Fruit fly (Drosophila melanogaster) whole organism, embryonic: ENCODE data around the gene Cadps.

Source experiments
- B-H2 ChIP-seq: fragments of 200-800 bp; sonication (Bioruptor generic); optimal IDR thresholded peaks from 2 replicates; lab custom pipeline; 2018; ENCODE audit warnings: missing biosample characterization, mild to moderate bottlenecking, missing genetic modification characterization
- BEAF-32 ChIP-seq: fragments of 200-800 bp; sonication (Bioruptor generic); optimal IDR thresholded peaks from 3 replicates; lab custom pipeline; 2017; ENCODE audit warnings: missing biosample characterization, missing genetic modification characterization, mild to moderate bottlenecking, moderate library complexity, missing genetic modification reagents
- CG1024 ChIP-seq: fragments of 200-800 bp; sonication (Bioruptor generic); IDR thresholded peaks from 2 replicates; pipeline ENCODE4 v1.3.6; 2022; ENCODE audit warnings: missing biosample characterization, missing genetic modification characterization
- CG11723 ChIP-seq: fragments of 200-800 bp; sonication (Bioruptor generic); optimal IDR thresholded peaks from 2 replicates; lab custom pipeline; 2017; ENCODE audit warnings: missing biosample characterization, mild to moderate bottlenecking, missing genetic modification characterization
- CG12155 ChIP-seq: fragments of 200-800 bp; sonication (Bioruptor generic); optimal IDR thresholded peaks from 3 replicates; lab custom pipeline; 2016; ENCODE audit warnings: missing biosample characterization, missing genetic modification characterization
- CG12659 ChIP-seq: fragments of 200-800 bp; sonication (Bioruptor generic); optimal IDR thresholded peaks from 3 replicates; lab custom pipeline; 2017; ENCODE audit warnings: mild to moderate bottlenecking, missing biosample characterization, missing genetic modification reagents, missing genetic modification characterization
- CG13424 ChIP-seq: fragments of 200-800 bp; sonication (Bioruptor generic); optimal IDR thresholded peaks from 2 replicates; lab custom pipeline; 2019; ENCODE audit warnings: missing biosample characterization, mild to moderate bottlenecking, missing genetic modification characterization, moderate library complexity
- CG14050 ChIP-seq: fragments of 200-800 bp; sonication (Bioruptor generic); IDR thresholded peaks from 3 replicates; pipeline ENCODE4 v1.3.6; 2022; ENCODE audit warnings: missing biosample characterization, missing genetic modification characterization
- CG15514 ChIP-seq: fragments of 200-800 bp; sonication (Bioruptor generic); optimal IDR thresholded peaks from 3 replicates; lab custom pipeline; 2017; ENCODE audit warnings: missing biosample characterization, missing genetic modification characterization, mild to moderate bottlenecking, moderate library complexity, missing genetic modification reagents
- CG15696 ChIP-seq: fragments of 200-800 bp; sonication (Bioruptor generic); optimal IDR thresholded peaks from 2 replicates; lab custom pipeline; 2019; ENCODE audit warnings: missing biosample characterization, mild to moderate bottlenecking, missing genetic modification characterization, moderate library complexity
- CG1603 ChIP-seq: fragments of 200-800 bp; sonication (Bioruptor generic); optimal IDR thresholded peaks from 2 replicates; lab custom pipeline; 2019; ENCODE audit warnings: missing biosample characterization, mild to moderate bottlenecking, missing genetic modification characterization, moderate library complexity
- CG17361 ChIP-seq: fragments of 200-800 bp; sonication (Bioruptor generic); IDR thresholded peaks from 3 replicates; pipeline ENCODE4 v1.3.6; 2022; ENCODE audit warnings: missing biosample characterization, missing genetic modification characterization
- CG17802 ChIP-seq: fragments of 200-800 bp; sonication (Bioruptor generic); optimal IDR thresholded peaks from 2 replicates; lab custom pipeline; 2018; ENCODE audit warnings: missing biosample characterization, mild to moderate bottlenecking, missing genetic modification characterization, moderate library complexity
- CG2116 ChIP-seq: fragments of 200-800 bp; sonication (Bioruptor generic); optimal IDR thresholded peaks from 3 replicates; lab custom pipeline; 2018; ENCODE audit warnings: missing biosample characterization, mild to moderate bottlenecking, missing genetic modification characterization
- CG30020 ChIP-seq: fragments of 200-800 bp; optimal IDR thresholded peaks from 2 replicates; lab custom pipeline; 2019; ENCODE audit warnings: missing biosample characterization, mild to moderate bottlenecking, missing genetic modification characterization, moderate library complexity
- CG3995 ChIP-seq: fragments of 200-800 bp; sonication (Bioruptor generic); optimal IDR thresholded peaks from 3 replicates; lab custom pipeline; 2016; ENCODE audit warnings: missing biosample characterization, missing genetic modification characterization
- CG4617 ChIP-seq: fragments of 200-800 bp; sonication (Bioruptor generic); optimal IDR thresholded peaks from 3 replicates; lab custom pipeline; 2016; ENCODE audit warnings: missing biosample characterization, missing genetic modification characterization, borderline replicate concordance
- CG9797 ChIP-seq: fragments of 200-800 bp; sonication (Bioruptor generic); optimal IDR thresholded peaks from 3 replicates; lab custom pipeline; 2018; ENCODE audit warnings: missing biosample characterization, mild to moderate bottlenecking, missing genetic modification characterization
- D19A ChIP-seq: fragments of 200-800 bp; optimal IDR thresholded peaks from 3 replicates; lab custom pipeline; 2019; ENCODE audit warnings: missing biosample characterization, mild to moderate bottlenecking, missing genetic modification characterization, moderate library complexity
- Ets65A ChIP-seq: fragments of 200-800 bp; sonication (Bioruptor generic); peaks from one replicate; lab custom pipeline; 2016; ENCODE audit warnings: missing biosample characterization, missing genetic modification characterization
- Ets97D ChIP-seq: fragments of 200-800 bp; sonication (Bioruptor generic); optimal IDR thresholded peaks from 3 replicates; lab custom pipeline; 2016; ENCODE audit warnings: missing biosample characterization, missing genetic modification characterization
- Gsc ChIP-seq: fragments of 200-800 bp; sonication (Bioruptor generic); IDR thresholded peaks from 2 replicates; pipeline ENCODE4 v1.3.6; 2022; ENCODE audit warnings: missing biosample characterization, missing genetic modification characterization
- HLH54F ChIP-seq: fragments of 200-800 bp; sonication (Bioruptor generic); optimal IDR thresholded peaks from 3 replicates; lab custom pipeline; 2016; ENCODE audit warnings: missing biosample characterization, missing genetic modification characterization
- Lhr ChIP-seq: fragments of 200-800 bp; sonication (Bioruptor generic); optimal IDR thresholded peaks from 3 replicates; lab custom pipeline; 2017; ENCODE audit warnings: mild to moderate bottlenecking, missing biosample characterization, missing genetic modification reagents, missing genetic modification characterization
- MBD-R2 ChIP-seq: fragments of 200-800 bp; sonication (Bioruptor generic); IDR thresholded peaks from 2 replicates; pipeline ENCODE4 v1.3.6; 2022; ENCODE audit warnings: missing biosample characterization, missing genetic modification characterization
- Med ChIP-seq: fragments of 200-800 bp; sonication (Bioruptor generic); peaks from one replicate; lab custom pipeline; 2016; ENCODE audit warnings: missing biosample characterization, missing genetic modification characterization, mild to moderate bottlenecking, inconsistent platforms, moderate library complexity
- Myb ChIP-seq: fragments of 200-800 bp; sonication (Bioruptor generic); optimal IDR thresholded peaks from 2 replicates; lab custom pipeline; 2016; ENCODE audit warnings: missing biosample characterization, missing genetic modification characterization
- Neu2 ChIP-seq: fragments of 200-800 bp; sonication (Bioruptor generic); optimal IDR thresholded peaks from 3 replicates; lab custom pipeline; 2016; ENCODE audit warnings: missing biosample characterization, missing genetic modification characterization, borderline replicate concordance
- PHDP ChIP-seq: fragments of 200-800 bp; sonication (Bioruptor generic); optimal IDR thresholded peaks from 3 replicates; lab custom pipeline; 2018; ENCODE audit warnings: missing biosample characterization, mild to moderate bottlenecking, missing genetic modification characterization, moderate library complexity
- Scr ChIP-seq: fragments of 200-800 bp; sonication (Bioruptor generic); IDR thresholded peaks from 2 replicates; pipeline ENCODE4 v1.3.6; 2022; ENCODE audit warnings: missing biosample characterization, missing genetic modification characterization; ENCODE audit not compliant: partially characterized antibody
- Spps ChIP-seq: fragments of 200-800 bp; sonication (Bioruptor generic); optimal IDR thresholded peaks from 2 replicates; lab custom pipeline; 2018; ENCODE audit warnings: missing biosample characterization, mild to moderate bottlenecking, missing genetic modification characterization
- Sry-δ ChIP-seq: fragments of 200-800 bp; sonication (Bioruptor generic); optimal IDR thresholded peaks from 2 replicates; lab custom pipeline; 2016; ENCODE audit warnings: missing biosample characterization, missing genetic modification characterization
- Xrp1 ChIP-seq: fragments of 200-800 bp; sonication (Bioruptor generic); IDR thresholded peaks from 2 replicates; pipeline ENCODE4 v1.3.6; 2022; ENCODE audit warnings: missing biosample characterization, missing genetic modification characterization
- cad ChIP-seq: fragments of >200 bp; optimal IDR thresholded peaks from 2 replicates; lab custom pipeline; 2017; ENCODE audit warnings: missing biosample characterization, missing genetic modification characterization
- dm ChIP-seq: fragments of 200-800 bp; sonication (Bioruptor generic); optimal IDR thresholded peaks from 3 replicates; lab custom pipeline; 2016; ENCODE audit warnings: missing biosample characterization, missing genetic modification characterization
- dmrt11E ChIP-seq: fragments of 200-800 bp; sonication (Bioruptor generic); optimal IDR thresholded peaks from 3 replicates; lab custom pipeline; 2018; ENCODE audit warnings: missing biosample characterization, mild to moderate bottlenecking, missing genetic modification characterization, moderate library complexity
- eve ChIP-seq, 2 experiments: fragments of >200 bp; optimal IDR thresholded peaks; 2 replicates each; lab custom pipeline; 2017; ENCODE audit warnings: missing biosample characterization in 2 of 2, missing genetic modification characterization in 2 of 2
- her ChIP-seq: fragments of 200-800 bp; sonication (Bioruptor generic); optimal IDR thresholded peaks from 2 replicates; lab custom pipeline; 2016; ENCODE audit warnings: missing biosample characterization, missing genetic modification characterization
- jigr1 ChIP-seq: fragments of 200-800 bp; sonication (Bioruptor generic); IDR thresholded peaks from 3 replicates; pipeline ENCODE4 v1.3.6; 2022; ENCODE audit warnings: missing biosample characterization, missing genetic modification characterization
- mam ChIP-seq: fragments of 200-800 bp; sonication (Bioruptor generic); optimal IDR thresholded peaks from 3 replicates; lab custom pipeline; 2016; ENCODE audit warnings: missing biosample characterization, missing genetic modification characterization
- nom ChIP-seq: fragments of 200-800 bp; sonication (Bioruptor generic); optimal IDR thresholded peaks from 2 replicates; lab custom pipeline; 2017; ENCODE audit warnings: missing biosample characterization, missing genetic modification characterization, mild to moderate bottlenecking, moderate library complexity, missing genetic modification reagents
- onecut ChIP-seq: fragments of 200-800 bp; sonication (Bioruptor generic); IDR thresholded peaks from 2 replicates; pipeline ENCODE4 v1.3.6; 2022; ENCODE audit warnings: missing biosample characterization, missing genetic modification characterization
- pan ChIP-seq, 4 experiments: fragments of >200 bp in 3 of 4; fragments of 200-800 bp in 1 of 4; sonication (Bioruptor generic) in 1 of 4; optimal IDR thresholded peaks in 3 of 4; IDR thresholded peaks in 1 of 4; 2 replicates each; pipeline versions ENCODE4 v1.3.6 to Lab custom; 2017 to 2022; ENCODE audit warnings: missing biosample characterization in 2 of 4, missing genetic modification characterization in 2 of 4, mixed read lengths in 1 of 4
- pfk ChIP-seq: fragments of 200-800 bp; sonication (Bioruptor generic); optimal IDR thresholded peaks from 2 replicates; lab custom pipeline; 2018; ENCODE audit warnings: missing biosample characterization, mild to moderate bottlenecking, missing genetic modification characterization, moderate library complexity
- pho ChIP-seq: fragments of 200-800 bp; sonication (Bioruptor generic); optimal IDR thresholded peaks from 2 replicates; lab custom pipeline; 2016; ENCODE audit warnings: missing biosample characterization, missing genetic modification characterization
- pzg ChIP-seq: fragments of 200-800 bp; sonication (Bioruptor generic); optimal IDR thresholded peaks from 3 replicates; lab custom pipeline; 2018; ENCODE audit warnings: missing biosample characterization, mild to moderate bottlenecking, missing genetic modification characterization, moderate library complexity
- row ChIP-seq: fragments of 200-800 bp; sonication (Bioruptor generic); IDR thresholded peaks from 3 replicates; pipeline ENCODE4 v1.3.6; 2022; ENCODE audit warnings: missing biosample characterization, missing genetic modification characterization
- ssp ChIP-seq: fragments of 200-800 bp; sonication (Bioruptor generic); IDR thresholded peaks from 2 replicates; pipeline ENCODE4 v1.3.6; 2022; ENCODE audit warnings: missing biosample characterization, missing genetic modification characterization
- sug ChIP-seq: fragments of 200-800 bp; optimal IDR thresholded peaks from 2 replicates; lab custom pipeline; 2019; ENCODE audit warnings: missing biosample characterization, mild to moderate bottlenecking, missing genetic modification characterization, moderate library complexity
- zfh2 ChIP-seq: fragments of 200-800 bp; sonication (Bioruptor generic); optimal IDR thresholded peaks from 2 replicates; lab custom pipeline; 2016; ENCODE audit warnings: missing biosample characterization, missing genetic modification characterization

Gene Cadps

dm6 chr4:1230564-1230964, at the start of gene Cadps, which contains the start of gene Dyrk3:
Gene Cadps (plus strand): TSS chr4:1230837.
Gene Dyrk3 (minus strand): TSS chr4:1230713.
- TF ChIP-seq pzg (GFP tag; lab: Kevin White, UChicago), result peak; percentile 83
- peak; percentile 97 for TF ChIP-seq CG1603 (tag; lab: Kevin White, UChicago)
- peak; percentile 93 for TF ChIP-seq CG11723 (GFP tag; lab: Kevin White, UChicago)
- peak; percentile 87 for TF ChIP-seq Med
- peak; percentile 97 for TF ChIP-seq CG17802 (tag; lab: Kevin White, UChicago)
- TF ChIP-seq cad (GFP tag; lab: Kevin White, UChicago), result peak; percentile 11
- TF ChIP-seq Lhr (GFP tag; lab: Kevin White, UChicago), result peak; percentile 57
- TF ChIP-seq MBD-R2, result peak; percentile 44; the same call in 1 of the 2 replicates
- peak; percentile 17 for TF ChIP-seq CG13424 (tag; lab: Kevin White, UChicago)
- no peak for TF ChIP-seq Neu2 (GFP tag; lab: Kevin White, UChicago)
- TF ChIP-seq CG17361 (GFP tag; lab: Robert Waterston, UW), result peak; percentile 64; the same call in 2 of the 3 replicates
- no peak for TF ChIP-seq Spps
- no peak for TF ChIP-seq CG12155 (GFP tag; lab: Kevin White, UChicago)
- peak; percentile 14 for TF ChIP-seq mam
- peak; percentile 30 for TF ChIP-seq nom
- TF ChIP-seq CG9797 (GFP tag; lab: Kevin White, UChicago), result peak; percentile 55
- TF ChIP-seq CG2116 (GFP tag; lab: Kevin White, UChicago), result peak; percentile 40
- peak; percentile 75 for TF ChIP-seq Ets97D
- no peak for TF ChIP-seq Xrp1 (GFP tag; lab: Robert Waterston, UW)
- TF ChIP-seq CG30020 (tag; lab: Kevin White, UChicago), result peak; percentile 99
- TF ChIP-seq pan (optimal IDR thresholded peaks at IDR 0.05; lab: Kevin White, UChicago), result no peak
- no peak for TF ChIP-seq pan (GFP tag; optimal IDR thresholded peaks at IDR 0.05 in 1 of 2, IDR thresholded peaks at IDR 0.05 in 1 of 2)
- peak; percentile 14 for TF ChIP-seq CG15696 (tag; lab: Kevin White, UChicago)
- no peak for TF ChIP-seq CG14050
- TF ChIP-seq ssp (GFP tag; lab: Robert Waterston, UW), result peak; percentile 99
- peak; percentile 31 for TF ChIP-seq pho
- TF ChIP-seq CG4617 (GFP tag; lab: Kevin White, UChicago), result peak; percentile 78
- TF ChIP-seq dmrt11E, result peak; percentile 24
- peak; percentile 54 for TF ChIP-seq B-H2 (GFP tag; lab: Kevin White, UChicago)
- TF ChIP-seq PHDP (tag; lab: Kevin White, UChicago), result peak; percentile 2
- peak; percentile 41 for TF ChIP-seq sug (tag; lab: Kevin White, UChicago)
- TF ChIP-seq Ets65A (GFP tag; lab: Kevin White, UChicago), result peak; percentile 93
- peak; percentile 75 for TF ChIP-seq pfk (GFP tag; lab: Kevin White, UChicago)
- peak; percentile 48 for TF ChIP-seq D19A (tag; lab: Kevin White, UChicago)
- peak; percentile 99 for TF ChIP-seq CG1024
- peak in 1 of 2 experiments; percentile 21 for TF ChIP-seq eve (GFP tag; optimal IDR thresholded peaks at IDR 0.05; lab: Kevin White, UChicago)
- TF ChIP-seq dm (GFP tag; lab: Kevin White, UChicago), result peak; percentile 85
- TF ChIP-seq BEAF-32 (GFP tag; lab: Kevin White, UChicago), result peak; percentile 57
- TF ChIP-seq her (GFP tag; lab: Kevin White, UChicago), result peak; percentile 98
- TF ChIP-seq HLH54F, result peak; percentile 8
- peak; percentile 95 for TF ChIP-seq CG15514 (GFP tag; lab: Kevin White, UChicago)
- TF ChIP-seq Scr (GFP tag; lab: Robert Waterston, UW), result 0 out of 2 replicates have a peak, but pooled peaks have one; percentile 29
- peak; percentile 28 for TF ChIP-seq zfh2
- TF ChIP-seq jigr1 (GFP tag; lab: Robert Waterston, UW), result no peak
- TF ChIP-seq onecut (GFP tag; lab: Robert Waterston, UW), result peak; percentile 22; the same call in 1 of the 2 replicates
- peak; percentile 16 for TF ChIP-seq Myb (GFP tag; lab: Kevin White, UChicago)
- peak; percentile 18 for TF ChIP-seq CG3995
- TF ChIP-seq row (GFP tag; lab: Robert Waterston, UW), result peak; percentile 89; the same call in 2 of the 3 replicates
- TF ChIP-seq Gsc, result no peak
- peak; percentile 60 for TF ChIP-seq CG12659 (GFP tag; lab: Kevin White, UChicago)
- peak; percentile 55 for TF ChIP-seq Sry-δ
